Fruit fly (Drosophila melanogaster): ENCODE results near the gene CG5937.

The CG5937 gene

DNA sequence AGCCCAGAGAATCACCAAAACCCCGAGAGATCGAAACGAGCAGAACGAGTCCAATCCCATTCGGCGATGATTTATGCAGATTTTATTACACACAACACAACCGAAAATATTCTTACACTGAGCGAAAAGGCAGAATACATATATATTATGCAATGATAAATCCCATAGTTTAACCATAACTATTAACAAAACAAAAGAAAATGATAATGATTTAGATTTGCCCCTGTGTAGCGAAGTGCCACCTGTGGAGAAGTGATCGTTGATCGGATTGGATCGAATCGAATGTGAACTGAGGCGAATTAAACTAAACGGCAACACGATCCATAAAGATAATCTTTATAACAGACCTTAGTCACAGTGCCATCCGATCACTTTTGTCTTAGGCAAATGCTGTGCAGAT lies 10.8 kb upstream of the CG5937 start:
- TF ChIP-seq Hr78 (GFP tag; optimal IDR thresholded peaks at IDR 0.05) (no peak), Dfd (GFP tag; optimal IDR thresholded peaks at IDR 0.05) (no peak), dmrt93B (GFP tag; optimal IDR thresholded peaks at IDR 0.05) (no peak), dl (GFP tag; optimal IDR thresholded peaks at IDR 0.05; ENCODE audit: insufficient read depth in 1 of 2, partially characterized antibody in 2 of 2) (no peak), tai (GFP tag; optimal IDR thresholded peaks at IDR 0.05) (no peak), dsf (GFP tag; optimal IDR thresholded peaks at IDR 0.05; ENCODE audit: borderline replicate concordance) (no peak), HLH106 (tag; optimal IDR thresholded peaks at IDR 0.05) (no peak), Dif (GFP tag; optimal IDR thresholded peaks at IDR 0.05; ENCODE audit: partially characterized antibody) (no peak), Hr83 (GFP tag; optimal IDR thresholded peaks at IDR 0.05; ENCODE audit: poor library complexity, severe bottlenecking) (no peak), Jra (GFP tag; optimal IDR thresholded peaks at IDR 0.05) (no peak), woc (GFP tag; optimal IDR thresholded peaks at IDR 0.05) (no peak), OdsH (GFP tag; optimal IDR thresholded peaks at IDR 0.05) (no peak), pan (optimal IDR thresholded peaks at IDR 0.05) (no peak), N (GFP tag; optimal IDR thresholded peaks at IDR 0.05) (no peak), CG32264 (GFP tag; optimal IDR thresholded peaks at IDR 0.05) (no peak)

DNA sequence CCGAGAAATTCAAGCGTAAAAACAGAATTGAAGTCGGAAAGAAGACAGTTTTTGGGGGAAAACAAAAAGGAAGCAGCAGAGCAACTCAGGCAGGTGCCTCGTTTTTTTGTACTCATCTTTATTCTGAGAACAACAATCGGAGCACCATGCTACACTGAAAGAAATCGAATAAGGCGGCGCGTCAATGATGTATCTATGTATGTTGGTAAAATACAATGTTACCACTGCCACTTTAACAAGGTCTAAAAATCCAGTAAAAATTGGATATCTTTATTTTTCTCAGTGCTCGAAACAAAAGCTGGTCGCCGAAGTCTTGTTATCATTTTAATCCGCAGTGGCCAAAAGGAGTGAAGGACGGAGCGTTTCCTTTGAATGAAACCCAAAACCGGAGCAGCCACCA lies 9.8 kb upstream of the CG5937 start:
- no peak for TF ChIP-seq Dif (GFP tag; optimal IDR thresholded peaks at IDR 0.05; ENCODE audit: partially characterized antibody)
- TF ChIP-seq Abd-B (GFP tag; optimal IDR thresholded peaks at IDR 0.05) = no peak
- TF ChIP-seq dsf (GFP tag; optimal IDR thresholded peaks at IDR 0.05; ENCODE audit: borderline replicate concordance) = no peak
- peak; percentile 68 for TF ChIP-seq h (GFP tag; optimal IDR thresholded peaks at IDR 0.05)
- no peak for TF ChIP-seq Hr83 (GFP tag; optimal IDR thresholded peaks at IDR 0.05; ENCODE audit: poor library complexity, severe bottlenecking)
- TF ChIP-seq Myc (optimal IDR thresholded peaks at IDR 0.05) = no peak
- peak; percentile 69 for TF ChIP-seq Sp1 (GFP tag; optimal IDR thresholded peaks at IDR 0.05)
- TF ChIP-seq foxo (GFP tag; optimal IDR thresholded peaks at IDR 0.05) = peak in 1 of 2 experiments; percentile 78
- no peak for TF ChIP-seq GATAd (GFP tag; optimal IDR thresholded peaks at IDR 0.05)
- peak; percentile 64 for TF ChIP-seq woc (GFP tag; optimal IDR thresholded peaks at IDR 0.05)
- peak; percentile 60 for TF ChIP-seq rgr (GFP tag; optimal IDR thresholded peaks at IDR 0.05)
- peak; percentile 43 for TF ChIP-seq dmrt93B (GFP tag; optimal IDR thresholded peaks at IDR 0.05)
- TF ChIP-seq Rel (GFP tag; optimal IDR thresholded peaks at IDR 0.05) = no peak
- peak; percentile 19 for TF ChIP-seq Rel (tag; optimal IDR thresholded peaks at IDR 0.05)
- TF ChIP-seq OdsH (GFP tag; optimal IDR thresholded peaks at IDR 0.05) = peak; percentile 58
- peak; percentile 75 for TF ChIP-seq ey (GFP tag; optimal IDR thresholded peaks at IDR 0.05)
- peak; percentile 35 for TF ChIP-seq sage (GFP tag; optimal IDR thresholded peaks at IDR 0.05)
- no peak for TF ChIP-seq Hr78 (GFP tag; optimal IDR thresholded peaks at IDR 0.05)
- peak; percentile 55 for TF ChIP-seq psq (GFP tag; optimal IDR thresholded peaks at IDR 0.05)
- TF ChIP-seq N (GFP tag; optimal IDR thresholded peaks at IDR 0.05) = no peak
- TF ChIP-seq HLH106 (tag; optimal IDR thresholded peaks at IDR 0.05) = peak; percentile 76
- peak; percentile 18 for TF ChIP-seq Hnf4 (GFP tag; optimal IDR thresholded peaks at IDR 0.05)
- peak; percentile 76 for TF ChIP-seq fru (GFP tag; optimal IDR thresholded peaks at IDR 0.05)
- peak; percentile 28 for TF ChIP-seq CG32264 (GFP tag; optimal IDR thresholded peaks at IDR 0.05)
- no peak for TF ChIP-seq CrebA (GFP tag; optimal IDR thresholded peaks at IDR 0.05; ENCODE audit: borderline replicate concordance)
- TF ChIP-seq brk (GFP tag; optimal IDR thresholded peaks at IDR 0.05) = peak; percentile 7
- no peak for TF ChIP-seq pan (optimal IDR thresholded peaks at IDR 0.05)
- TF ChIP-seq Jra (GFP tag; optimal IDR thresholded peaks at IDR 0.05) = no peak
- TF ChIP-seq CG9705 (GFP tag; optimal IDR thresholded peaks at IDR 0.05) = peak; percentile 58
- peak; percentile 74 for TF ChIP-seq br (GFP tag; optimal IDR thresholded peaks at IDR 0.05)

DNA sequence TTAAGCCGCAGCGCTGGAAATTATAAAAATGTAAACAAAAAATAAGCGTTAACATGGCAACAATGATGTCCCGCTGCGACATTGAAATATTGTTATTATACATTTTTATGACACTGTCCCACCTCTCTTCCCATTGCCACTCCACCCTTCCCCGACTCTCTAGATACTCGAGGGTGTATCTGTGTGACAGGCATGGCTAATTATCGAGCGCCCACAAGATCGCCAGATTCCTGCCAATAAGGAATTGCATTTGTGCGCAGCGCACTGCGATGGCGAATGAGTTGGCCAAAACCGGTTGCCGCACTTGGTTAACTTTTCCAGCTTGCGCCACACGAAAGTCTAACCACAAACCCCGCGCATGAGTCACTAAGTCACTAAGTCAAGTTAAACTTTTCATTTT lies 9.2 kb upstream of the CG5937 start:
- TF ChIP-seq Vsx2 (GFP tag; optimal IDR thresholded peaks at IDR 0.05; ENCODE audit: partially characterized antibody) (peak; percentile 93), Hnf4 (GFP tag; optimal IDR thresholded peaks at IDR 0.05) (no peak)

DNA sequence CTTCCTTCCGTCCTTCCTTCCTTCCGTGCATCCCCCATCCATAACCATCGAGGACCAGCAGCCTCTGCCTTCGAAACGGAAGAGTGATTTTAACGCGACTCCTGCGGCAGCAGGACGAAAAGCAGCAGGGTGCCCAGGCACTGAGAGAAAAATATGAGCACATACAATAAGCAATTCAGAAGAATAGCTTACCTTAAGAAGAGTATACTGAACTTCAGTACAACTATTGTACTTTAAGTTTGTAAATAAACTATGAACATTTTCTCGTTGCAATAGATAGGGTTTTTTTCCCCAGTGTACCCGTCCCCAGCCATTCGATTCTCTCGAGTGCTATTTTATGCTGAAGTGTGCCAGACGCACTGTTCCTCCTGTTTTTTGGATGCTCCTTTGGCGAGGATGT lies 8.1 kb upstream of the CG5937 start:
- TF ChIP-seq sage (GFP tag; optimal IDR thresholded peaks at IDR 0.05) (no peak), Rel (GFP tag; optimal IDR thresholded peaks at IDR 0.05) (no peak), Rel (tag; optimal IDR thresholded peaks at IDR 0.05) (peak; percentile 44), sv (GFP tag; optimal IDR thresholded peaks at IDR 0.05) (peak; percentile 70), woc (GFP tag; optimal IDR thresholded peaks at IDR 0.05) (peak; percentile 42), dsf (GFP tag; optimal IDR thresholded peaks at IDR 0.05; ENCODE audit: borderline replicate concordance) (no peak), psq (GFP tag; optimal IDR thresholded peaks at IDR 0.05) (peak; percentile 50), N (GFP tag; optimal IDR thresholded peaks at IDR 0.05) (no peak), Dfd (GFP tag; optimal IDR thresholded peaks at IDR 0.05) (no peak), pan (optimal IDR thresholded peaks at IDR 0.05) (no peak), Hnf4 (GFP tag; optimal IDR thresholded peaks at IDR 0.05) (peak; percentile 48), h (GFP tag; optimal IDR thresholded peaks at IDR 0.05) (peak; percentile 75), OdsH (GFP tag; optimal IDR thresholded peaks at IDR 0.05) (peak; percentile 54), Abd-B (GFP tag; optimal IDR thresholded peaks at IDR 0.05) (no peak), jim (GFP tag; optimal IDR thresholded peaks at IDR 0.05) (no peak), Myc (optimal IDR thresholded peaks at IDR 0.05) (no peak), dl (GFP tag; optimal IDR thresholded peaks at IDR 0.05; ENCODE audit: insufficient read depth in 1 of 2, partially characterized antibody in 2 of 2) (no peak), Dif (GFP tag; optimal IDR thresholded peaks at IDR 0.05; ENCODE audit: partially characterized antibody) (no peak), foxo (GFP tag; optimal IDR thresholded peaks at IDR 0.05) (peak in 1 of 2 experiments; percentile 76), ey (GFP tag; optimal IDR thresholded peaks at IDR 0.05) (peak; percentile 77), rgr (GFP tag; optimal IDR thresholded peaks at IDR 0.05) (peak; percentile 67), CG32264 (GFP tag; optimal IDR thresholded peaks at IDR 0.05) (peak; percentile 14), lola (GFP tag; optimal IDR thresholded peaks at IDR 0.05) (no peak), fru (GFP tag; optimal IDR thresholded peaks at IDR 0.05) (peak; percentile 81), usp (GFP tag; optimal IDR thresholded peaks at IDR 0.05) (no peak), Sp1 (GFP tag; optimal IDR thresholded peaks at IDR 0.05) (peak; percentile 72), CG9705 (GFP tag; optimal IDR thresholded peaks at IDR 0.05) (peak; percentile 63), dmrt93B (GFP tag; optimal IDR thresholded peaks at IDR 0.05) (peak; percentile 55), Jra (GFP tag; optimal IDR thresholded peaks at IDR 0.05) (no peak), HLH106 (tag; optimal IDR thresholded peaks at IDR 0.05) (peak; percentile 71), GATAd (GFP tag; optimal IDR thresholded peaks at IDR 0.05) (no peak), Hr83 (GFP tag; optimal IDR thresholded peaks at IDR 0.05; ENCODE audit: poor library complexity, severe bottlenecking) (no peak), tai (GFP tag; optimal IDR thresholded peaks at IDR 0.05) (no peak)
